Fruit fly (Drosophila melanogaster) whole organism, adult: ENCODE results near the gene Cad88C.
A peak's percentile ranks its signal among the peaks of the same experiment; 100 is the strongest.

Source experiments
- CG11617 ChIP-seq: fragments of 200-800 bp; sonication (Bioruptor generic); optimal IDR thresholded peaks from 2 replicates; lab custom pipeline; 2017; ENCODE audit warnings: mild to moderate bottlenecking, missing biosample characterization, missing genetic modification reagents, missing genetic modification characterization
- CG12768 ChIP-seq: fragments of 200-800 bp; sonication (Bioruptor generic); optimal IDR thresholded peaks from 2 replicates; lab custom pipeline; 2017; ENCODE audit warnings: missing biosample characterization, missing genetic modification characterization, mild to moderate bottlenecking, moderate library complexity, missing genetic modification reagents
- CG14711 ChIP-seq: fragments of 200-800 bp; sonication (Bioruptor generic); optimal IDR thresholded peaks from 2 replicates; lab custom pipeline; 2018; ENCODE audit warnings: missing biosample characterization, mild to moderate bottlenecking, missing genetic modification characterization, moderate library complexity
- CG1620 ChIP-seq: fragments of 200-800 bp; sonication (Bioruptor generic); optimal IDR thresholded peaks from 2 replicates; lab custom pipeline; 2016; ENCODE audit warnings: missing biosample characterization, missing genetic modification characterization
- CG33017 ChIP-seq: fragments of 200-800 bp; sonication (Bioruptor generic); optimal IDR thresholded peaks from 2 replicates; lab custom pipeline; 2018; ENCODE audit warnings: missing biosample characterization, mild to moderate bottlenecking, missing genetic modification characterization, moderate library complexity
- CG5204 ChIP-seq: fragments of 200-800 bp; sonication (Bioruptor generic); optimal IDR thresholded peaks from 2 replicates; lab custom pipeline; 2016; ENCODE audit warnings: missing biosample characterization, missing genetic modification characterization
- CG7045 ChIP-seq: fragments of 200-800 bp; sonication (Bioruptor generic); optimal IDR thresholded peaks from 2 replicates; lab custom pipeline; 2017; ENCODE audit warnings: missing biosample characterization, mild to moderate bottlenecking, missing genetic modification characterization
- CG7101 ChIP-seq: fragments of 200-800 bp; sonication (Bioruptor generic); optimal IDR thresholded peaks from 2 replicates; lab custom pipeline; 2018; ENCODE audit warnings: missing biosample characterization, mild to moderate bottlenecking, missing genetic modification characterization, moderate library complexity
- Clk ChIP-seq: fragments of 200-800 bp; sonication (Bioruptor generic); optimal IDR thresholded peaks from 2 replicates; lab custom pipeline; 2017; ENCODE audit warnings: missing biosample characterization, missing genetic modification characterization
- Crg-1 ChIP-seq: fragments of 200-800 bp; sonication (Bioruptor generic); optimal IDR thresholded peaks from 2 replicates; lab custom pipeline; 2016; ENCODE audit warnings: missing biosample characterization, missing genetic modification characterization
- Hr96 ChIP-seq: fragments of 200-800 bp; sonication (Bioruptor generic); optimal IDR thresholded peaks from 2 replicates; lab custom pipeline; 2016; ENCODE audit warnings: missing biosample characterization, missing genetic modification characterization
- Mnt ChIP-seq: fragments of 200-800 bp; sonication (Bioruptor generic); optimal IDR thresholded peaks from 2 replicates; lab custom pipeline; 2016; ENCODE audit warnings: missing biosample characterization, mild to moderate bottlenecking, missing genetic modification characterization
- bab1 ChIP-seq: fragments of 200-800 bp; sonication (Bioruptor generic); optimal IDR thresholded peaks from 3 replicates; lab custom pipeline; 2019; ENCODE audit warnings: missing biosample characterization, mild to moderate bottlenecking, missing genetic modification characterization, moderate library complexity
- cic ChIP-seq: fragments of 200-800 bp; sonication (Bioruptor generic); optimal IDR thresholded peaks from 2 replicates; lab custom pipeline; 2017; ENCODE audit warnings: missing biosample characterization, mild to moderate bottlenecking, missing genetic modification characterization, moderate library complexity
- cnc ChIP-seq, 2 experiments: fragments of >200 bp; optimal IDR thresholded peaks; 2 replicates each; lab custom pipeline; 2017
- kay ChIP-seq: fragments of 200-800 bp; sonication (Bioruptor generic); peaks from one replicate; lab custom pipeline; 2016; ENCODE audit warnings: missing biosample characterization, missing genetic modification characterization, borderline replicate concordance
- ovo ChIP-seq: fragments of 200-800 bp; sonication (Bioruptor generic); optimal IDR thresholded peaks from 2 replicates; lab custom pipeline; 2016; ENCODE audit warnings: missing biosample characterization, missing genetic modification characterization
- pad ChIP-seq: fragments of 200-800 bp; sonication (Bioruptor generic); optimal IDR thresholded peaks from 3 replicates; lab custom pipeline; 2017; ENCODE audit warnings: missing biosample characterization, missing genetic modification characterization, mild to moderate bottlenecking, moderate library complexity, missing genetic modification reagents
- tj ChIP-seq: fragments of 200-800 bp; sonication (Bioruptor generic); optimal IDR thresholded peaks from 3 replicates; lab custom pipeline; 2017; ENCODE audit warnings: missing biosample characterization, mild to moderate bottlenecking, missing genetic modification characterization, moderate library complexity
- toe ChIP-seq: fragments of 200-800 bp; sonication (Bioruptor generic); optimal IDR thresholded peaks from 2 replicates; lab custom pipeline; 2016; ENCODE audit warnings: missing biosample characterization, missing genetic modification characterization

Gene Cad88C

DNA sequence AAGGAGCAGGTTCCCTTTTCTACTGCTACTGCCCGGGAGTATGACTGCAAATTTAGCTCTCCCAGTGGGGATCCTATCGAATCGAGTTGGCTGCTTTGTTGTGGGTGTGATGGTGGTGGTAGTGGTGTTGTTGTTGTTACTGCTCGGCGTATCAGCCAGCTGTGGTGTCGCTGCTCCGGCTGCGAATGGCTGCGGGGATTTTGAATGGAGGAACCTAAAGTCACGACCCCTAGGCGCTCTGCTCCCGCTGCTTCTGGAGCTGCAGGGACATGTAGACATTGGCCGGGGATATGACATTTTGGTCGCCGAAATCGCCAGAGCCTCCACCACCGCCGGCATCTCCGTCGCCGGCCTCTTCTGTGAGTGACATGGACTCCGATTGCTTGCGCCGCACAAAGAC is 3.5 kb upstream of the Cad88C start:
- no peak for TF ChIP-seq CG33017 (tag; lab: Kevin White, UChicago)
- no peak for TF ChIP-seq bab1 (GFP tag; lab: Kevin White, UChicago)
- no peak for TF ChIP-seq tj
- TF ChIP-seq CG7101 (tag; lab: Kevin White, UChicago): no peak
- TF ChIP-seq cic (GFP tag; lab: Kevin White, UChicago): no peak
- TF ChIP-seq Mnt (GFP tag; lab: Kevin White, UChicago): no peak
- no peak for TF ChIP-seq Clk (GFP tag; lab: Kevin White, UChicago)
- no peak for TF ChIP-seq CG11617 (GFP tag; lab: Kevin White, UChicago)
- no peak for TF ChIP-seq Crg-1 (GFP tag; lab: Kevin White, UChicago)
- no peak for TF ChIP-seq CG5204 (GFP tag; lab: Kevin White, UChicago)
- TF ChIP-seq Hr96 (GFP tag; lab: Kevin White, UChicago): no peak
- TF ChIP-seq CG7045 (GFP tag; lab: Kevin White, UChicago): no peak

DNA sequence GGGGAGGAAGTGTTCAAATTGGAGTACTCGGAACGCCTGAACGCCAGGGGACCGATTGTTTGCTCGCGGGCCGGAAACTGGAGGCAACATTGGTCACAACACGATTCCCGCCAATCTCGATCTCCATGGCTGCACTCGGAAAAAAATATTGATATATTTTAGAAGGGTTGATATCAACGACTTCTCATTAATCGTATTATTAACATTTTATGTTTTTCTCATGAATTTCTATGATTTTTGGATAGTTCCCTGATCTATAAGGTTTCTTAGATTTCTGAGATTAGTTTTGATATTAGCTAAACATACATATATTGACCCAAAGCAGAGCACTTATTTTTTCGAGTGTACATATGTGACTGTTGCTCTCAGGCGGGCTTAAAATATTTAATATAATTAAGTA is 1.6 kb downstream of the Cad88C start:
- TF ChIP-seq CG12768 (GFP tag; lab: Kevin White, UChicago) (no peak), Clk (GFP tag; lab: Kevin White, UChicago) (no peak), pad (GFP tag; lab: Kevin White, UChicago) (no peak), tj (no peak), CG11617 (GFP tag; lab: Kevin White, UChicago) (no peak)

DNA sequence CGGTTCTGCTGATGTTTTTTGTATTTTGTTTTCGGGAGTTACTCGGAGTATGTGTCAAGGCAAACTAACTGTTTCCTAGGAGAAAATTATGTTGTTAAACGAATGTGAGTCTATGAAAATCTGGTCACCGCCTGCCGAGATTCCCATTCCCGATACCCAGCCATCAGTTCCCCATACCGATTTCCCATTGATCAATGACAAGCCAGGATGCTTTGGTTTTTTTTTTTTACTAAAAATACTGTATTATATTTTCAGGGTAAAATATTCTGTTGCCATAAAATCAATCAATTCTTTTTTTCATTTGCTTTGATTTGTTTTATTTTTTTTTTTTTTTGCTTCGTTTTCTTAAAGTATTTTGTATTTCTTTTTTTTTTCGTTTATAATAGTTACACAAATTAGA is 12.2 kb downstream of the Cad88C start, which contains the start of gene CG7886:
Gene CG7886 (minus strand): TSS at position 101 of the 400 bp plus-strand sequence.
- TF ChIP-seq ovo (GFP tag; lab: Kevin White, UChicago): no peak
- TF ChIP-seq kay (GFP tag; lab: Kevin White, UChicago): no peak
- TF ChIP-seq pad (GFP tag; lab: Kevin White, UChicago): no peak

DNA sequence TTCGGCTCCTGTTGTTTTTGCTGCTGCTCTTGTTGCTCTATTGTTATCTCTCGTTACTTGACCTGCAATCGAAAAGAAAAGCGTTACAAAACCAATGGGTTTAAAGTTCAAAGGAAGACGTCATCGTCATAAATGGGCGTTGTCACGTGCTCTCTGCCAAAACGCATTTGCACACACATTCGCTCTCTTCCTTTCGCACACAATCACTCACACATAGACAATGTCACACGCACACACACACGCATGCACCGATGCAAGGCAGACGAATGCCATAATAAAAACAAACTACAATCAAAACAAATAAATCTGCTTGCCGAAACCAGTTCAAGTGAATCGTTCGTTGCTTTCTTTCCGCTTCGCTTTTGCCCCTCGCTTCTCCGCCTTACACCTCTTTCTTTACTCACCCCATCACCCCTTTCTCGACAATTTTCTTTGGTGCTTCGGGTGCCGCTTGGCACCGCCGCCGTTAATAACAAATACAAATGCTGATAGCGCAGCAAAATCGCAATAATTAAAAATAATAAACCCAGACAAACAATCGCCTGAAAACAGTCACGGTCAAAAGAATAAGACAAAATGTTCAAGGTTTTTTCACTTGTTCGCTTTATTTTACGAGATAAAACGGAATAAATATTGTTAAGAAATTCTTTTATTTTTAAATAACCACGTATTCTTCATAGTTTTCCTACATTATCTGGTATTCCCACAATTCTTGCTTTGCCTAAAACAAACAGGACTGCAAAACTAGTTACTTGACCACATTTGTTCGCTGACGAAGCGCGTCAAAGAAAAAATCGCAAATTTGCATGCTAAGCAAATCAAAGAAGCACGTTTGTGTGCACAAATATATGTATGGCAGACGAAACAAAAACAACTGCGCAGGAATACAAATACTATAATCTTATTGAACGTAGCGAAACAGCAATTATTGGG is 19.3 kb downstream of the Cad88C start:
- TF ChIP-seq tj (peak; percentile 100), CG14711 (tag; lab: Kevin White, UChicago) (peak; percentile 84), bab1 (GFP tag; lab: Kevin White, UChicago) (peak; percentile 88), Mnt (GFP tag; lab: Kevin White, UChicago) (peak; percentile 83), toe (GFP tag; lab: Kevin White, UChicago) (no peak), CG7101 (tag; lab: Kevin White, UChicago) (peak; percentile 90), CG1620 (GFP tag; lab: Kevin White, UChicago) (peak; percentile 36), CG11617 (GFP tag; lab: Kevin White, UChicago) (peak; percentile 93), ovo (GFP tag; lab: Kevin White, UChicago) (peak; percentile 58), cic (GFP tag; lab: Kevin White, UChicago) (peak; percentile 96), CG33017 (tag; lab: Kevin White, UChicago) (peak; percentile 91), CG12768 (GFP tag; lab: Kevin White, UChicago) (peak; percentile 81), Clk (GFP tag; lab: Kevin White, UChicago) (peak; percentile 18), pad (GFP tag; lab: Kevin White, UChicago) (peak; percentile 30), Hr96 (GFP tag; lab: Kevin White, UChicago) (peak; percentile 60), kay (GFP tag; lab: Kevin White, UChicago) (peak; percentile 98), CG7045 (GFP tag; lab: Kevin White, UChicago) (peak; percentile 84), CG5204 (GFP tag; lab: Kevin White, UChicago) (no peak), Crg-1 (GFP tag; lab: Kevin White, UChicago) (peak; percentile 21), cnc (optimal IDR thresholded peaks at IDR 0.05; lab: Kevin White, UChicago) (peak in 1 of 2 experiments; percentile 5)

DNA sequence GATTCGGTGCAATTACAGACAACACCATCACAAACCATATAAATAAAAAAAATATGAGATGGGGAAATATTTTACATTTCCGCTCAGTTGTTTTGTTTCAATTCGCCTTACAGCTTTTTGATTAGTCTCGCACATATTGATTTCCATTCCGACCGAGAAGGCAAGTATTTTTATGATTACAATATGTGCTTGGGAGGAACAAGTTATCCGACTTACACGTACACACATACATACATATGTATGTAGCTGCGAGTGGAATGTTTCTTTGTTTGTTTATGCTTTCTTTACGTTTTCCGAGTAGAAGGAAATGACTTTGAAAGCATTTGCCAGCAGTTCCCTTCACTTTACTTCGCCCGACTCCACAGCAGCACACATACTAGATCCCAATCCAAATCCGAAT is 20.1 kb downstream of the Cad88C start:
- TF ChIP-seq CG7045 (GFP tag; lab: Kevin White, UChicago) (no peak), toe (GFP tag; lab: Kevin White, UChicago) (no peak), pad (GFP tag; lab: Kevin White, UChicago) (peak; percentile 78)

DNA sequence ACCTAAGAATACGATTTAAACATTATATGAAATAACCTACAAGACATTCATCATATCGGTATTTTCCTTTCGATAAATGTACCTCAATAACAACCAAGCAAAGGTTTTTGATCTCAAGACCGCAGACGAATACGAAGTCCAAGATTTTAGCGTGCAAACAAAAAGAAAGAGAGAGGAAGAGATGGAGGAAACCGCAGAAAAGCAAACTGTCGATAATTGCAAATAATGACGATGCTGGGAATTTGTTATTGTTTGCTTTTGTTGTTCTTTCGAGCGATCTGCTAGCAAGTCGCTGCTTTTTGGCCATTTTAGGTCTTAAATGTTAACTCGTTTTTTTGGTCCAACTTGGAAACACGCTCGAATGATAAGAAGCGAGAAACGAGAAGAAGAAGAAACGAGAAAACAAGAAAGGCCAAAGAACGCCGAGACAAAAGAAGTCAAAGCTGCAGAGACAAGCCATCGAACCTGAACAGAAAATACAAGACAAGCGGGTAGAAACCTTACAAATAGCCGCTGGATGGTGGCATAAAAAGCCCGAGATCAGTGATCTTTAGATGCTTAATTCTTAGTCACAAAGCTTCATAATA is 20.9 kb downstream of the Cad88C start:
- TF ChIP-seq CG33017 (tag; lab: Kevin White, UChicago): no peak
- TF ChIP-seq Clk (GFP tag; lab: Kevin White, UChicago): no peak
- no peak for TF ChIP-seq CG7101 (tag; lab: Kevin White, UChicago)
- no peak for TF ChIP-seq ovo (GFP tag; lab: Kevin White, UChicago)
